Worm (Caenorhabditis elegans): ENCODE data around the gene myo-3.

DNA sequence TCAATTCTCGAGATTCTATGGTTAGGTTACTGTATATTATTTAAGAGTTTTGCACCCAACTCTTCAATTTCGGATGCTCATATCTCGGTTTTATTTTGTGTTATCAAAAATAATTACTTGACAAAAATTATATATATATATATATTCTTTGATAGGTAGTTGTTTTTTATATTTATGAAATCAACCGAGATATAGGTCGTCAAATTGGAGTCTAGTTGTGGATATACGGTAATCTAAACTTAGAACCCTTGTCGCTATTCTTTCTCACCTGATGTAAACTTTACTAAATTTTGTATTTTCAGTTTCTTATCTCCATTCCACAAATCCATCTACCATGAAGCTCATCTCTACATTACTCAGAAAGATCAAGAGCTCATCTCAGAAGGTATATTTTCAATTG is 49.0 kb upstream of the myo-3 start, which contains the start of gene F55C5.10:
- TF ChIP-seq fkh-10 (GFP tag; optimal IDR thresholded peaks at IDR 0.05) (no peak), nhr-11 (tag; optimal IDR thresholded peaks at IDR 0.05) (no peak), elt-1 (tag; optimal IDR thresholded peaks at IDR 0.05) (no peak), nhr-12 (tag; optimal IDR thresholded peaks at IDR 0.05) (no peak), ama-1 (optimal IDR thresholded peaks at IDR 0.05) (no peak), sea-2 (GFP tag; optimal IDR thresholded peaks at IDR 0.05) (no peak), nhr-28 (tag; optimal IDR thresholded peaks at IDR 0.05) (no peak), nhr-76 (tag; optimal IDR thresholded peaks at IDR 0.05) (no peak), ceh-82 (tag; optimal IDR thresholded peaks at IDR 0.05) (no peak)
